Worm (Caenorhabditis elegans) whole organism, L3 larva: ENCODE measurements around the gene flwr-1.

Source experiments
- nhr-28 ChIP-seq: fragments of 150-350 bp; optimal IDR thresholded peaks from 2 replicates; lab custom pipeline; 2014; ENCODE audit warnings: missing biosample characterization, missing genetic modification characterization
- zag-1 ChIP-seq: fragments of 150-350 bp; optimal IDR thresholded peaks from 2 replicates; lab custom pipeline; 2014; ENCODE audit warnings: missing biosample characterization, missing genetic modification characterization

DNA sequence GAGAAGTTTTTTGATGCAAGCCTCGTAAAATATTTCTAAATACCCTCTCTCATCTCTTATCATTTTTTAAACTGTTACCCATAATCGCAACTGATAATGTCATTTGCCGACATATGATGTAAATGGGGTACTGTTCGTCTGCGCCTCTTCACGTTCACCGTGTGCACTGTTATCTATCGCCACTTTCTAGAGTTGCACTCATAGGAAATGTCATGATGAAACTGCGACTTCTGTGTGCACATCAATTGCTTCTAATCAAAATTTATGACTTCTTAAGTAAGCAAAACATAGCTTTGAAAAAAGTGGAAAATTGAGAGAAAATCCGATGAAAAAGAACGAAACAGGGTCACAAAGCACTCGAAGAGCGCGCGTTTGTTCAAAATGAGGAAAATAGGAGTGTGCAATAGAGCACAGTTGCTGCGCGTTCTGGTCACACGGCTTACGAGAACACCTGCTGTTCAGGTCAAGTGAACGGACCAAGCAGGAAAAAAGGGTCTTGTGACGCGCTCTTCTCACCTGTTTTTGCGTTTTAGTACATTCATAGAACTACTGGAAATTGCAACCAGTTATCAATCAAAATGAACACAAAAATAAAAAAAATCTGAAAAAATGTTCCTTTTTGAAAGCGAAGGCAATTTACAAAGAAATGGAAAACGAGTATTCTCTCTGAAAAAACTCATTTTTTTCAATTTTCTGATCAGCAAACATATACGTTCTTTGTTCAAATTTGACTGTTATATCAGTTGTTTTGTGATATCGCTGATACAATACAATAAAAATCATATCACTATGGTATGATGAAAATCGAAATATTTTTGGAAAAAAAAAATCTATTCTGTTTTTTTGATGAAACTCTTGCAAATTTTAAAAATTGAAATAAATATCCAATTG, 23.4 kb downstream of the flwr-1 start:
- TF ChIP-seq zag-1 (tag; lab: Kevin White, UChicago): no peak
- no peak for TF ChIP-seq nhr-28 (tag; lab: Kevin White, UChicago)
